Worm (Caenorhabditis elegans): ENCODE data around the gene C10E2.5.

ce11 chrX:16799065-16799663 is 44.8 kb upstream of the C10E2.5 start:
- TF ChIP-seq lin-15B (tag; optimal IDR thresholded peaks at IDR 0.05) (peak; percentile 22), unc-62 (GFP tag; optimal IDR thresholded peaks at IDR 0.05) (no peak), ztf-11 (tag; optimal IDR thresholded peaks at IDR 0.05) (no peak), R02D3.7 (tag; optimal IDR thresholded peaks at IDR 0.05) (no peak), lsy-12 (tag; optimal IDR thresholded peaks at IDR 0.05) (peak; percentile 10)
